Worm (Caenorhabditis elegans) whole organism, early embryonic: ENCODE results near the gene W09G12.6.

Experiments used
- B0310.2 ChIP-seq: sonication (generic microtip); optimal IDR thresholded peaks from 2 replicates; lab custom pipeline; 2016; ENCODE audit warnings: mild to moderate bottlenecking, missing genetic modification characterization, missing compliant biosample characterization
- F13C5.2 ChIP-seq: sonication (generic microtip); optimal IDR thresholded peaks from 2 replicates; lab custom pipeline; 2017; ENCODE audit warnings: mild to moderate bottlenecking, missing genetic modification characterization, inconsistent platforms, missing compliant biosample characterization
- aly-1 ChIP-seq: sonication (generic microtip); optimal IDR thresholded peaks from 2 replicates; lab custom pipeline; 2016; ENCODE audit warnings: missing genetic modification characterization, missing compliant biosample characterization
- ama-1 ChIP-seq: fragments of 150-350 bp; optimal IDR thresholded peaks from 2 replicates; lab custom pipeline; 2014
- ceh-13 ChIP-seq: fragments of 200-800 bp; sonication (Bioruptor generic); optimal IDR thresholded peaks from 2 replicates; lab custom pipeline; 2018; ENCODE audit warnings: mild to moderate bottlenecking, missing genetic modification characterization, missing compliant biosample characterization
- ceh-36 ChIP-seq: sonication (generic microtip); optimal IDR thresholded peaks from 2 replicates; lab custom pipeline; 2016; ENCODE audit warnings: missing genetic modification characterization, inconsistent platforms, missing compliant biosample characterization
- ets-7 ChIP-seq: sonication (generic microtip); optimal IDR thresholded peaks from 2 replicates; lab custom pipeline; 2016; ENCODE audit warnings: missing genotype, missing genetic modification characterization, missing compliant biosample characterization
- flt-1 ChIP-seq: fragments of 200-800 bp; sonication (Bioruptor generic); IDR thresholded peaks from 2 replicates; pipeline ENCODE4 v1.3.6; 2022; ENCODE audit warnings: missing genetic modification characterization, missing compliant biosample characterization
- hmbx-1 ChIP-seq: sonication (generic microtip); optimal IDR thresholded peaks from 2 replicates; lab custom pipeline; 2016; ENCODE audit warnings: mild to moderate bottlenecking, missing genetic modification characterization, missing compliant biosample characterization
- hmg-4 ChIP-seq: fragments of 200-800 bp; sonication (Bioruptor generic); optimal IDR thresholded peaks from 2 replicates; lab custom pipeline; 2018; ENCODE audit warnings: mild to moderate bottlenecking, missing genetic modification characterization, missing compliant biosample characterization
- hnd-1 ChIP-seq: sonication (generic microtip); optimal IDR thresholded peaks from 2 replicates; lab custom pipeline; 2016; ENCODE audit warnings: missing genetic modification characterization, missing compliant biosample characterization
- pes-1 ChIP-seq: fragments of 200-800 bp; sonication (Bioruptor generic); IDR thresholded peaks from 2 replicates; pipeline ENCODE4 v1.3.6; 2022; ENCODE audit warnings: missing genetic modification reagents, missing genetic modification characterization, missing compliant biosample characterization
- scrt-1 ChIP-seq: fragments of 200-800 bp; sonication (Bioruptor generic); IDR thresholded peaks from 2 replicates; pipeline ENCODE4 v1.3.6; 2022; ENCODE audit warnings: missing genetic modification characterization, missing compliant biosample characterization
- sea-1 ChIP-seq: fragments of 200-800 bp; sonication (Bioruptor generic); conservative IDR thresholded peaks from 2 replicates; pipeline ENCODE4 v1.3.6; 2022; ENCODE audit warnings: missing genetic modification characterization, missing compliant biosample characterization
- tbx-11 ChIP-seq: fragments of 200-800 bp; sonication (Bioruptor generic); IDR thresholded peaks from 2 replicates; pipeline ENCODE4 v1.3.6; 2022; ENCODE audit warnings: missing genetic modification characterization, missing compliant biosample characterization
- tbx-37 ChIP-seq: fragments of 200-800 bp; sonication (Bioruptor generic); conservative IDR thresholded peaks from 2 replicates; pipeline ENCODE4 v1.3.6; 2022; ENCODE audit warnings: missing genetic modification reagents, missing genetic modification characterization, missing compliant biosample characterization
- tra-4 ChIP-seq: sonication (generic microtip); optimal IDR thresholded peaks from 2 replicates; lab custom pipeline; 2017; ENCODE audit warnings: missing genetic modification characterization, missing compliant biosample characterization

W09G12.6 gene

DNA sequence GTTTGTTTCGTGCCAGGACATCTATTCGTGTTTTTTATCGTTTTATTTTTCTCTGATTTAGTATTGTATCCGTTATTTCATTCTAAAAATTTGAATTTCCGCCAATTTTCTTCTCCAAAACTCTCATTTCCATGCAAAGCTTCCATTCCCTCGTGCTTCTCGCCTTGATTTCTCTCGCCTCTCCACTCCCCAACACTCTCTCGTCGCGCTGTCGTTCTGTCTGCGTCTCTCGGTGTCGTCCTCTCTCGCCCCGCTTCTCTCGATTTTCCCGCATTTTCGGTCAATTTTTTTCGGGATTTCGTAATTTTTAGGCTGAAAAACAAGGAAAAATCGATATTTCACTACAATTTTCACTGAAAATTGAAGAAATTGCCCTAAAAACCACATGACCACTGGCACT, 42.9 kb downstream of the W09G12.6 start, which contains the start of gene C09E9.1:
C09E9.1 (plus strand) TSS at position 286 of the 400 bp plus-strand sequence.
- no peak for TF ChIP-seq sea-1 (GFP tag; lab: Robert Waterston, UW)
- no peak for TF ChIP-seq hmg-4 (GFP tag; lab: Kevin White, UChicago)
- TF ChIP-seq hmbx-1 (tag; lab: Kevin White, UChicago), result no peak
- no peak for TF ChIP-seq tra-4 (tag; lab: Kevin White, UChicago)
- TF ChIP-seq ceh-36, result no peak
- no peak for TF ChIP-seq pes-1 (GFP tag; lab: Robert Waterston, UW)
- TF ChIP-seq hnd-1, result no peak
- TF ChIP-seq F13C5.2 (tag; lab: Kevin White, UChicago), result no peak
- TF ChIP-seq scrt-1 (GFP tag; lab: Robert Waterston, UW), result no peak
- no peak for TF ChIP-seq B0310.2
- TF ChIP-seq aly-1, result no peak
- TF ChIP-seq ets-7 (tag; lab: Kevin White, UChicago), result no peak
- no peak for TF ChIP-seq flt-1
- no peak for TF ChIP-seq tbx-37 (GFP tag; lab: Robert Waterston, UW)
- no peak for TF ChIP-seq tbx-11 (GFP tag; lab: Robert Waterston, UW)
- TF ChIP-seq ceh-13, result no peak
- TF ChIP-seq ama-1, result no peak

DNA sequence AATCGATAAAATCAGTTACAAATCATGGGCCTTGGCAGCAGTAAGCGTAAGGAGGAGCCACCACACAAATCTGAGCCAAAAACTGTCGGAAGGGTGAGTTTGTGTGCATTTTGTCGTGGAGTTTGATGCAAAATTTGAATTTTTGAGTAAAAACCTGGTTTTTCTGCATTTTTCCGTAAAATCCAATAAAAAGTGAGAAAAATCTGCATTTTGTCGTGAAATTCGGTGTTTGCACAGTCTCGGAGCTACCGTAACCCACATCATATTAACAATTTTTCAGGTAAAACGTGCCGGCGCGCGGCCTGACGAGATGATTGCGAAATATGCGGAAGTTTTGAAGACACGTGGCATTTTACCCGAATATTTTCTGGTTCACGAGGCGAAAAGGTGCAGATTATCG, 44.2 kb downstream of the W09G12.6 start:
- TF ChIP-seq hnd-1 (no peak), tbx-37 (GFP tag; lab: Robert Waterston, UW) (no peak), ceh-13 (no peak), ceh-36 (no peak), sea-1 (GFP tag; lab: Robert Waterston, UW) (no peak), B0310.2 (no peak), tra-4 (tag; lab: Kevin White, UChicago) (no peak)

DNA sequence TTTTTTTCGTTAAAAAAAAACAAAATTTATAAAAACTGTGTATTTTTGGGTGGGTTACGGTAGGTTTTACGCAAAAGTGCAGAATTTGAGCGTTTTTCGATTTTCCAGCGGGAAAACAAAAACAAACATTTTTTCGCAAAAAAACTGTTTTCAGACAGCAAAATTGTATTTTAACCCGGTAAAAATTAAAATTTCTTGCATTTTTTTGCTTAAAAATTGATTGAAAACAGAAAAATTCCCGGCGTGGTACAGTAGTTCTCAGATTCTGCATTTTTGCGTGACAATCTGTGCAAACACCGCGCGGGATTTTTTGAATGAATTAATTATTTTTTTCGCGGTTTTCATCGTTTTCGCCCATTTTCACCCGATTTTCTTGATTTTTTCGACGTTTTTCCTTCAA, 45.4 kb downstream of the W09G12.6 start:
- TF ChIP-seq B0310.2 (no peak), ceh-13 (no peak), hnd-1 (no peak), scrt-1 (GFP tag; lab: Robert Waterston, UW) (no peak), hmg-4 (GFP tag; lab: Kevin White, UChicago) (no peak), sea-1 (GFP tag; lab: Robert Waterston, UW) (no peak), ama-1 (no peak), tbx-37 (GFP tag; lab: Robert Waterston, UW) (no peak), F13C5.2 (tag; lab: Kevin White, UChicago) (no peak)

DNA sequence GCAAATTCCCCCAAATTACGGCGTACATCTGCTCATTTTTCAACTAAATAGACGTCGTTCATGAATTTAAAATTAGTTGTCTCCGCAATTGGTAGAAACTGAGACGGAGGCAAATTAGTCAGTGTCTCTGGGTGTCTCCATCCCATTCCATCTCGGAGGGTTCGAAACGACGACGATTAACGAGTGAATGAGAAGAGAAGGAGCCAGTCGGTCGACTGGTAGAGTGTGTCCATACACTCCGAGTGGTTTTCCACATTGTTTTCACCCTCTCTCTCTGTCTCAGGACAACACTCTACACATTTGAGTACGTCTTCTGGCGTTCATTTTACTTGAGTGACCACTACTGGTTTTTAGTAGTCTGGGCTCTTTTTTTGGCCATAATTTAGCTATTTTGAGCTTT, 47.3 kb downstream of the W09G12.6 start:
- no peak for TF ChIP-seq aly-1
- TF ChIP-seq hmg-4 (GFP tag; lab: Kevin White, UChicago), result peak; percentile 8
